Worm (Caenorhabditis elegans) whole organism, L1 larva: ENCODE results near the gene irld-63.

Experiments used
- C34B4.2 ChIP-seq: sonication (generic microtip); optimal IDR thresholded peaks from 2 replicates; lab custom pipeline; 2017; ENCODE audit warnings: mild to moderate bottlenecking, missing genetic modification characterization, missing compliant biosample characterization
- alr-1 ChIP-seq: fragments of 200-800 bp; sonication (Bioruptor generic); optimal IDR thresholded peaks from 2 replicates; lab custom pipeline; 2018; ENCODE audit warnings: borderline replicate concordance, mild to moderate bottlenecking, missing genetic modification characterization, missing compliant biosample characterization
- ama-1 ChIP-seq: fragments of 150-350 bp; optimal IDR thresholded peaks from 2 replicates; lab custom pipeline; 2014
- egl-27 ChIP-seq, 2 experiments: fragments of 150-350 bp in 1 of 2; sonication (generic microtip); optimal IDR thresholded peaks; 3 replicates each; lab custom pipeline; 2017 to 2018; ENCODE audit warnings: missing biosample characterization in 2 of 2, missing genetic modification characterization in 2 of 2, missing genetic modification reagents in 2 of 2
- fkh-10 ChIP-seq: sonication (generic microtip); optimal IDR thresholded peaks from 2 replicates; lab custom pipeline; 2017; ENCODE audit warnings: missing biosample characterization, missing genetic modification reagents, missing genetic modification characterization
- fkh-4 ChIP-seq: sonication (generic microtip); optimal IDR thresholded peaks from 2 replicates; lab custom pipeline; 2016; ENCODE audit warnings: missing compliant biosample characterization, missing genetic modification characterization, borderline replicate concordance
- nhr-12 ChIP-seq: sonication (generic microtip); optimal IDR thresholded peaks from 2 replicates; lab custom pipeline; 2017; ENCODE audit warnings: missing biosample characterization, missing genetic modification characterization
- nhr-77 ChIP-seq: fragments of 150-350 bp; optimal IDR thresholded peaks from 2 replicates; lab custom pipeline; 2014; ENCODE audit warnings: missing biosample characterization, missing genetic modification characterization
- skn-1 ChIP-seq: fragments of 150-350 bp; optimal IDR thresholded peaks from 2 replicates; lab custom pipeline; 2014; ENCODE audit warnings: missing biosample characterization, missing genetic modification characterization
- unc-130 ChIP-seq: fragments of 150-350 bp; optimal IDR thresholded peaks from 2 replicates; lab custom pipeline; 2017; ENCODE audit warnings: missing biosample characterization, missing genetic modification characterization, inconsistent platforms
- zag-1 ChIP-seq: fragments of 150-350 bp; optimal IDR thresholded peaks from 2 replicates; lab custom pipeline; 2014; ENCODE audit warnings: missing biosample characterization, missing genetic modification characterization
- zip-4 ChIP-seq: fragments of 200-800 bp; sonication (Bioruptor generic); optimal IDR thresholded peaks from 2 replicates; lab custom pipeline; 2018; ENCODE audit warnings: mild to moderate bottlenecking, missing genetic modification characterization, moderate library complexity, missing compliant biosample characterization

- TF ChIP-seq skn-1 (tag; lab: Kevin White, UChicago) (no peak), nhr-12 (tag; lab: Kevin White, UChicago) (no peak), egl-27 (tag; optimal IDR thresholded peaks at IDR 0.05; lab: Kevin White, UChicago) (no peak), C34B4.2 (no peak), alr-1 (tag; lab: Kevin White, UChicago) (no peak), ama-1 (no peak), nhr-77 (tag; lab: Kevin White, UChicago) (no peak), unc-130 (tag; lab: Kevin White, UChicago) (no peak), zip-4 (GFP tag; lab: Kevin White, UChicago) (no peak), fkh-4 (tag; lab: Kevin White, UChicago) (no peak), fkh-10 (GFP tag; lab: Kevin White, UChicago) (no peak), zag-1 (tag; lab: Kevin White, UChicago) (no peak)
Observed at ce11 chrII:2894295-2894694, 36.2 kb upstream of the irld-63 start, which contains the start of gene sqv-2.
